Worm (Caenorhabditis elegans) whole organism, L1 larva: ENCODE measurements around the gene B0035.3.

Experiments
- C34B4.2 ChIP-seq: sonication (generic microtip); optimal IDR thresholded peaks from 2 replicates; lab custom pipeline; 2017; ENCODE audit warnings: mild to moderate bottlenecking, missing genetic modification characterization, missing compliant biosample characterization
- aha-1 ChIP-seq: fragments of 150-350 bp; optimal IDR thresholded peaks from 2 replicates; lab custom pipeline; 2014; ENCODE audit warnings: missing biosample characterization, missing genetic modification characterization
- alr-1 ChIP-seq: fragments of 200-800 bp; sonication (Bioruptor generic); optimal IDR thresholded peaks from 2 replicates; lab custom pipeline; 2018; ENCODE audit warnings: borderline replicate concordance, mild to moderate bottlenecking, missing genetic modification characterization, missing compliant biosample characterization
- ama-1 ChIP-seq: fragments of 150-350 bp; optimal IDR thresholded peaks from 2 replicates; lab custom pipeline; 2014
- blmp-1 ChIP-seq: fragments of 150-350 bp; optimal IDR thresholded peaks from 2 replicates; lab custom pipeline; 2014; ENCODE audit warnings: missing biosample characterization, missing genetic modification characterization
- ceh-63 ChIP-seq: fragments of 200-800 bp; sonication (Bioruptor generic); optimal IDR thresholded peaks from 2 replicates; lab custom pipeline; 2018; ENCODE audit warnings: mild to moderate bottlenecking, missing genetic modification characterization, missing compliant biosample characterization
- ceh-82 ChIP-seq, 3 experiments: fragments of 150-350 bp in 1 of 3; sonication (generic microtip) in 2 of 3; optimal IDR thresholded peaks; 2 replicates each; lab custom pipeline; 2014 to 2017; ENCODE audit warnings: missing biosample characterization in 3 of 3, missing genetic modification characterization in 3 of 3
- ceh-88 ChIP-seq: fragments of 200-800 bp; sonication (Bioruptor generic); IDR thresholded peaks from 2 replicates; pipeline ENCODE4 v1.3.6; 2022; ENCODE audit warnings: missing genetic modification characterization, missing compliant biosample characterization
- ceh-90 ChIP-seq: sonication (generic microtip); optimal IDR thresholded peaks from 2 replicates; lab custom pipeline; 2016; ENCODE audit warnings: missing genetic modification characterization, missing compliant biosample characterization
- dpl-1 ChIP-seq, 3 experiments: fragments of 150-350 bp in 2 of 3; sonication (generic microtip) in 1 of 3; optimal IDR thresholded peaks; 2 replicates each; lab custom pipeline; 2014 to 2017; ENCODE audit warnings: missing biosample characterization in 3 of 3, missing genetic modification characterization in 3 of 3, missing genetic modification reagents in 3 of 3
- dsc-1 ChIP-seq: sonication (generic microtip); optimal IDR thresholded peaks from 2 replicates; lab custom pipeline; 2016; ENCODE audit warnings: mild to moderate bottlenecking, missing genetic modification characterization, missing compliant biosample characterization
- egl-13 ChIP-seq: sonication (generic microtip); optimal IDR thresholded peaks from 2 replicates; lab custom pipeline; 2016; ENCODE audit warnings: missing genotype, missing genetic modification reagents, missing genetic modification characterization, missing compliant biosample characterization
- elt-2 ChIP-seq: sonication (generic microtip); optimal IDR thresholded peaks from 2 replicates; lab custom pipeline; 2016; ENCODE audit warnings: missing genetic modification characterization, mild to moderate bottlenecking, inconsistent platforms, missing compliant biosample characterization, missing genetic modification reagents
- fkh-10 ChIP-seq: sonication (generic microtip); optimal IDR thresholded peaks from 2 replicates; lab custom pipeline; 2017; ENCODE audit warnings: missing biosample characterization, missing genetic modification reagents, missing genetic modification characterization
- fkh-4 ChIP-seq: sonication (generic microtip); optimal IDR thresholded peaks from 2 replicates; lab custom pipeline; 2016; ENCODE audit warnings: missing compliant biosample characterization, missing genetic modification characterization, borderline replicate concordance
- fkh-8 ChIP-seq: sonication (generic microtip); optimal IDR thresholded peaks from 2 replicates; lab custom pipeline; 2016; ENCODE audit warnings: mild to moderate bottlenecking, missing genetic modification characterization, missing compliant biosample characterization
- grh-1 ChIP-seq: fragments of 200-800 bp; sonication (Bioruptor generic); IDR thresholded peaks from 2 replicates; pipeline ENCODE4 v1.3.6; 2022; ENCODE audit warnings: missing genetic modification reagents, missing genetic modification characterization, missing compliant biosample characterization
- hlh-4 ChIP-seq: sonication (generic microtip); optimal IDR thresholded peaks from 2 replicates; lab custom pipeline; 2016; ENCODE audit warnings: mild to moderate bottlenecking, missing genetic modification characterization, missing compliant biosample characterization
- isw-1 ChIP-seq: fragments of 200-800 bp; sonication (Bioruptor generic); IDR thresholded peaks from 2 replicates; pipeline ENCODE4 v1.3.6; 2022; ENCODE audit warnings: missing genetic modification characterization, missing compliant biosample characterization
- jun-1 ChIP-seq: fragments of 150-350 bp; optimal IDR thresholded peaks from 2 replicates; lab custom pipeline; 2014; ENCODE audit warnings: missing biosample characterization, missing genetic modification reagents, missing genetic modification characterization
- lin-13 ChIP-seq: fragments of 150-350 bp; optimal IDR thresholded peaks from 2 replicates; lab custom pipeline; 2014; ENCODE audit warnings: missing biosample characterization, missing genetic modification reagents, missing genetic modification characterization
- lin-15B ChIP-seq: fragments of 150-350 bp; sonication (generic microtip); optimal IDR thresholded peaks from 3 replicates; lab custom pipeline; 2014; ENCODE audit warnings: missing biosample characterization, missing genetic modification characterization
- lin-35 ChIP-seq, 2 experiments: fragments of 150-350 bp; optimal IDR thresholded peaks; 2 replicates each; lab custom pipeline; 2014; ENCODE audit warnings: missing biosample characterization in 2 of 2, missing genetic modification characterization in 2 of 2, missing genetic modification reagents in 2 of 2
- lsy-2 ChIP-seq, 2 experiments: fragments of 150-350 bp; optimal IDR thresholded peaks; 2 replicates each; lab custom pipeline; 2014; ENCODE audit warnings: missing biosample characterization in 2 of 2, missing genetic modification characterization in 2 of 2
- mab-9 ChIP-seq: fragments of 200-800 bp; sonication (Bioruptor generic); IDR thresholded peaks from 2 replicates; pipeline ENCODE4 v1.3.6; 2022; ENCODE audit warnings: missing genetic modification reagents, missing genetic modification characterization, missing compliant biosample characterization
- mef-2 ChIP-seq: fragments of 150-350 bp; optimal IDR thresholded peaks from 2 replicates; lab custom pipeline; 2014; ENCODE audit warnings: missing biosample characterization, missing genetic modification characterization
- mep-1 ChIP-seq: fragments of 150-350 bp; optimal IDR thresholded peaks from 2 replicates; lab custom pipeline; 2014; ENCODE audit warnings: missing biosample characterization, missing genetic modification characterization
- nhr-11 ChIP-seq: fragments of 150-350 bp; optimal IDR thresholded peaks from 2 replicates; lab custom pipeline; 2014; ENCODE audit warnings: missing biosample characterization, missing genetic modification characterization
- nhr-12 ChIP-seq: sonication (generic microtip); optimal IDR thresholded peaks from 2 replicates; lab custom pipeline; 2017; ENCODE audit warnings: missing biosample characterization, missing genetic modification characterization
- nhr-19 ChIP-seq: fragments of 200-800 bp; sonication (Bioruptor generic); conservative IDR thresholded peaks from 2 replicates; pipeline ENCODE4 v1.3.6; 2022; ENCODE audit warnings: missing genetic modification characterization, missing compliant biosample characterization
- nhr-237 ChIP-seq: fragments of 150-350 bp; optimal IDR thresholded peaks from 2 replicates; lab custom pipeline; 2014; ENCODE audit warnings: missing biosample characterization, missing genetic modification characterization
- nhr-47 ChIP-seq: sonication (generic microtip); optimal IDR thresholded peaks from 2 replicates; lab custom pipeline; 2016; ENCODE audit warnings: mild to moderate bottlenecking, missing genetic modification characterization, moderate library complexity, missing compliant biosample characterization
- nhr-71 ChIP-seq: sonication (generic microtip); optimal IDR thresholded peaks from 2 replicates; lab custom pipeline; 2016; ENCODE audit warnings: mild to moderate bottlenecking, missing genetic modification characterization, moderate library complexity, missing compliant biosample characterization
- pqm-1 ChIP-seq: sonication (generic microtip); optimal IDR thresholded peaks from 3 replicates; lab custom pipeline; 2017; ENCODE audit warnings: missing biosample characterization, missing genetic modification characterization
- skn-1 ChIP-seq: fragments of 150-350 bp; optimal IDR thresholded peaks from 2 replicates; lab custom pipeline; 2014; ENCODE audit warnings: missing biosample characterization, missing genetic modification characterization
- unc-30 ChIP-seq: sonication (generic microtip); optimal IDR thresholded peaks from 2 replicates; lab custom pipeline; 2017; ENCODE audit warnings: missing biosample characterization, missing genetic modification characterization
- unc-62 ChIP-seq: fragments of 150-350 bp; optimal IDR thresholded peaks from 2 replicates; lab custom pipeline; 2014; ENCODE audit warnings: missing biosample characterization, missing genetic modification reagents, missing genetic modification characterization
- unc-86 ChIP-seq: sonication (generic microtip); optimal IDR thresholded peaks from 2 replicates; lab custom pipeline; 2016; ENCODE audit warnings: missing genetic modification characterization, missing compliant biosample characterization
- unc-98 ChIP-seq: fragments of 200-800 bp; sonication (Bioruptor generic); IDR thresholded peaks from 2 replicates; pipeline ENCODE4 v1.3.6; 2022; ENCODE audit warnings: missing genetic modification characterization, missing compliant biosample characterization
- zag-1 ChIP-seq: fragments of 150-350 bp; optimal IDR thresholded peaks from 2 replicates; lab custom pipeline; 2014; ENCODE audit warnings: missing biosample characterization, missing genetic modification characterization

The B0035.3 gene

DNA sequence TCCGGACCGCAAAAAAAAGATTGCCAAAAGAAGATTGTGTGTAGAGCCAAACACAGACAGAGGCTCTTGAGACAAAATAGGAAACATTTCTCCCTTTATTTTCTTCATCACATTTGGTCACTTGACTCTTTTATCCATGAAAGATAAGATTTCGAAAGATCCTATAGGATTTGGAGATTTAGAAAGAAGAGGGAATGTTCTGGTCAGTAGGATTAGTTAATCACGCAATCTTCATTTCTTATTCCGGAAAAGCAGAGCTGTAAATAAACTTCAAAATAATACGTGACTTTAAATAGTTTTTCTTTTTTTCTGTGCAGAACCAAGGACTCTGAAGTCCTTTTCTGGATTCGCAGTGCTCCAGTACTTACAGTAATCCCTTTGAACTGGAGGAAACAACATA is 32.5 kb upstream of the B0035.3 start:
- no peak for TF ChIP-seq zag-1 (tag; lab: Kevin White, UChicago)
- no peak for TF ChIP-seq lin-35 (GFP tag; optimal IDR thresholded peaks at IDR 0.05; lab: Kevin White, UChicago)
- no peak for TF ChIP-seq lin-15B (tag; lab: Kevin White, UChicago)
- TF ChIP-seq isw-1 = no peak
- TF ChIP-seq hlh-4 (tag; lab: Kevin White, UChicago) = no peak
- no peak for TF ChIP-seq C34B4.2 (tag; lab: Kevin White, UChicago)
- TF ChIP-seq dpl-1 (GFP tag; optimal IDR thresholded peaks at IDR 0.05; lab: Kevin White, UChicago) = no peak
- TF ChIP-seq jun-1 (tag; lab: Kevin White, UChicago) = no peak
- TF ChIP-seq mef-2 = peak; percentile 6
- TF ChIP-seq grh-1 (GFP tag; lab: Robert Waterston, UW) = no peak
- no peak for TF ChIP-seq nhr-12 (tag; lab: Kevin White, UChicago)
- TF ChIP-seq ceh-88 (GFP tag; lab: Robert Waterston, UW) = no peak
- no peak for TF ChIP-seq unc-86
- TF ChIP-seq unc-30 (tag; lab: Kevin White, UChicago) = no peak
- TF ChIP-seq fkh-8 (tag; lab: Kevin White, UChicago) = peak; percentile 57
- no peak for TF ChIP-seq egl-13 (tag; lab: Kevin White, UChicago)
- no peak for TF ChIP-seq aha-1 (tag; lab: Kevin White, UChicago)
- TF ChIP-seq nhr-71 (tag; lab: Kevin White, UChicago) = no peak
- TF ChIP-seq ceh-63 (GFP tag; lab: Kevin White, UChicago) = no peak
- no peak for TF ChIP-seq pqm-1
- TF ChIP-seq ama-1 (lab: Kevin White, UChicago) = no peak
- TF ChIP-seq mep-1 (tag; lab: Kevin White, UChicago) = no peak
- TF ChIP-seq skn-1 (tag; lab: Kevin White, UChicago) = no peak
- peak; percentile 63 for TF ChIP-seq dsc-1
- no peak for TF ChIP-seq nhr-237 (tag; lab: Kevin White, UChicago)
- TF ChIP-seq nhr-19 (GFP tag; lab: Robert Waterston, UW) = no peak
- TF ChIP-seq ceh-82 (tag; optimal IDR thresholded peaks at IDR 0.05; lab: Kevin White, UChicago) = no peak
- TF ChIP-seq nhr-47 (tag; lab: Kevin White, UChicago) = peak; percentile 11
- no peak for TF ChIP-seq mab-9 (GFP tag; lab: Robert Waterston, UW)
- no peak for TF ChIP-seq nhr-11
- TF ChIP-seq unc-62 (GFP tag; lab: Kevin White, UChicago) = no peak

DNA sequence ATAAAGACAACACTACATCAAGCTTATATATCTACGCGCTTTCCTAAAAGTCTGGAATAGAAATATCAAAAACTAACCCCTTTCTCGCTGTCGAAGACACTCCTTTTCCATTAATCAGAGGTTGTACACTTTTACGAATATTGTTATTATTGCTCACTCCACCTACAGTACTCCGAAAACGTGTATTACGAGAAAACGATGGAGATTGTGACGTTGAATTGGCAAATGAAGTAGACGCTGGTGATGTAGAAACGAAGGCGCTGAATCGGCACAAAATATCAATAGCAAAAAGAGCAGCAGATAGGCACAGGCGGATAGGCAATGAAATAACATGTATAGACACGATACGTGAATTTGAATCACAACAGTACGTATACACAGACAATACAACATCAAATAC is 29.5 kb upstream of the B0035.3 start:
- no peak for TF ChIP-seq jun-1 (tag; lab: Kevin White, UChicago)
- TF ChIP-seq alr-1 = peak; percentile 94

DNA sequence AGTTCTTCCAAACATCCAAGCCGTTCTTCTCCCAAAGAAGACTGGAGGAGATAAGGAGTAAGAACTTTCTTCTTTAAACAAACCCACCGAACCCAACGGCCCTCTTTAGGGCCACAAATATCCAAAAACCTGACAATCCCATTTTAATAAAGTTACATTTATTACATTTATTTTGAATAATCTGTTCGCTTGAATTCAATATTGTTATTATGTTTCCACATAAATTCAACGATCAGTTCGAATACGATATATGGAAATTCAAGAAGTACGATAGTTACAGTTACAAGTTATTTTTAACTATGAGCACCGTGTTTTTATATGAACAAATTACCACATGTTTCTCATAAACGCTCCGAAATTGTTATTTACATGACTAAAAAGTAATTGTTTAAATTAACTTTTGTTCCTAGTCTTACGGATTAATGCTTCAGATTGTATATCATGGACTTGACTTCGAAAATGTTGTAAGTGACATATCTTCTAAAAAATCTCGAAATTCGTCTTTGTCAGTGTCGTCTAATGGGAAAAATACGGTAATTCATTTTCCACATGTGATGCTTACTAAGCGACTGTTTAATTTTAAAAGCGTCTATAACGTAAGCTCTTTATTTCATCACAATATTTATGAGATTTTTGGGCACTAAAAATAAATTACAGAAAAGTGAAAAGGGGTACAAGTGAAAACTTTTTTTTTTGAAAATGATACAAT is 26.1 kb upstream of the B0035.3 start:
- no peak for TF ChIP-seq elt-2 (tag; lab: Kevin White, UChicago)

DNA sequence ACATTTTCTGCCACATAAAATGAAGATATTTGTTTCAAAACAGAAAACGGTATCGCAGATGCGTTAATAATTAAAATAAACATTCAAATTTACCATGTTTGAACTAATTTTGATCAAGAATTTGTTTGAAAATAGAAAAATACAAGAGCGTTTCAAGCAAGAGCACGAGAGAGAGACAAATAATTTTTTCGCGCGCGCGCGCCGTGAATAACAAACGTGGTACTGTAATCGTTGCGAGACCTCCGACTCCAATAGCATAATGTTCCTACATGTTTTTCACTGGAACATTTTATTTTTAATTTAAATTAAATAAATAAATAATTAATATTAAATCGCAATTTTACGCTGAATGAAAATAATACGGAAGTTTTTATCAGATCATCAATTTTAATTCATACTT is 22.2 kb upstream of the B0035.3 start, which contains the start of gene F54E12.2:
Gene F54E12.2, minus strand, starts transcription at position 164 of the 400 bp plus-strand sequence.
- TF ChIP-seq nhr-19 (GFP tag; lab: Robert Waterston, UW) (no peak), ceh-90 (tag; lab: Kevin White, UChicago) (no peak), unc-98 (GFP tag; lab: Robert Waterston, UW) (no peak), nhr-47 (tag; lab: Kevin White, UChicago) (no peak), lin-13 (no peak), lin-35 (GFP tag; optimal IDR thresholded peaks at IDR 0.05; lab: Kevin White, UChicago) (no peak), lsy-2 (tag; optimal IDR thresholded peaks at IDR 0.05; lab: Kevin White, UChicago) (no peak), ama-1 (lab: Kevin White, UChicago) (no peak), skn-1 (tag; lab: Kevin White, UChicago) (no peak), dpl-1 (GFP tag; optimal IDR thresholded peaks at IDR 0.05; lab: Kevin White, UChicago) (no peak), fkh-4 (no peak), unc-62 (GFP tag; lab: Kevin White, UChicago) (no peak), fkh-10 (GFP tag; lab: Kevin White, UChicago) (no peak), blmp-1 (tag; lab: Kevin White, UChicago) (no peak)
